Worm (Caenorhabditis elegans) whole organism, young adult: Measurements from ENCODE around the gene Y38C1BA.1.

Experiments used
- T07F8.4 ChIP-seq: sonication (generic microtip); optimal IDR thresholded peaks from 2 replicates; lab custom pipeline; 2016; ENCODE audit warnings: mild to moderate bottlenecking, missing genetic modification characterization, moderate library complexity, missing compliant biosample characterization
- nfyb-1 ChIP-seq: fragments of 200-800 bp; sonication (Bioruptor generic); IDR thresholded peaks from 2 replicates; pipeline ENCODE4 v1.3.6; 2022; ENCODE audit warnings: missing genetic modification reagents, missing genetic modification characterization, missing compliant biosample characterization
- tbp1 ChIP-seq: fragments of 200-800 bp; sonication (Bioruptor generic); optimal IDR thresholded peaks from 2 replicates; lab custom pipeline; 2018; ENCODE audit warnings: mild to moderate bottlenecking, missing genetic modification characterization, missing compliant biosample characterization
- tlf-1 ChIP-seq: fragments of 200-800 bp; sonication (Bioruptor generic); optimal IDR thresholded peaks from 2 replicates; lab custom pipeline; 2018; ENCODE audit warnings: mild to moderate bottlenecking, missing genetic modification characterization, missing compliant biosample characterization
- unc-62 ChIP-seq: fragments of 150-350 bp; optimal IDR thresholded peaks from 2 replicates; lab custom pipeline; 2014; ENCODE audit warnings: missing biosample characterization, missing genetic modification reagents, missing genetic modification characterization

DNA sequence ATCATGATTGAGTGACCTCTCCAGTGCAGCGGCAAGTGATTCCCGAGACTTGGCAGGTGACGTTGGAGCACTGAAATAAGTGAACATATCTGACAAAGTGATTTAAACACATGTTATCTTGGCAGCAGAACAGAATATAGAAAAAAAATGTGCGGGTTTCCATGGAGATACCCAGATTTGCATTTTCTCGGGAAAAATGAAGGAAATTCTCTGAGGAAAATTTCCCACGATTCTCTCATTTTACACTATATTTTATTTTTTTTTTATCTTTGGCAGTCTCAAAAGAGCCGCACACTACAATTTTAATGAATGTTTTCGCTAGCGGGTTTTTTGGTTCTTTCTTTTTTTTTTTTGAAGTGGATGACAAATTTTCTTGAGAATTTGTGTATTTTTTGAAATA is 10.1 kb upstream of the Y38C1BA.1 start:
- no peak for TF ChIP-seq unc-62
- no peak for TF ChIP-seq T07F8.4 (tag; lab: Kevin White, UChicago)
- TF ChIP-seq nfyb-1 (GFP tag; lab: Robert Waterston, UW), result no peak
- no peak for TF ChIP-seq tlf-1 (GFP tag; lab: Kevin White, UChicago)
- no peak for TF ChIP-seq tbp1 (GFP tag; lab: Kevin White, UChicago)
